Worm (Caenorhabditis elegans): Measurements from ENCODE around the gene Y41D4B.11.
"Not testable (repeated sequence)": the region's sequence is repeated elsewhere in the genome, so short reads cannot be mapped to it uniquely, and the experiment has no call there.

DNA sequence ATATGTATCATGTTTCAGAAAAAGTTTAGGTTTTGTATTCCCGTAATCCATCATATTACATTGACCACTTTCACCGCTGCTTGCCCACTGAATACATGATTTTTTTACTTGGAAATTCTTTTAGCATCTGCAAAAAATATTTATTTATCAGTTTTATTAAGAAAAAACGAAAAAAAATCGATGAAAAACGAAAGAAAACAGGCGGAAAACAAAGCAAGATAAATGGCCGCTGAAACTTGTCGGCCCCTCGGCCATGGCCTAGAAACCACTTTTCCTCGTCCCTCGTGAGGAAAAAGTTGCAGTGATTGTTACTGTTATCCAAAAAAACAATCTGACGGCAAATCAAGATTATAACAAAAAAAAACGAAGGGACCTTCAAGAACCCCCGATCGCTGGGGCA, 4.5 kb downstream of the Y41D4B.11 start, which contains the start of gene dsl-3:
- TF ChIP-seq mdl-1 (tag; optimal IDR thresholded peaks at IDR 0.05); egl-27 (tag; optimal IDR thresholded peaks at IDR 0.05); ama-1 (optimal IDR thresholded peaks at IDR 0.05); aly-2 (tag; optimal IDR thresholded peaks at IDR 0.05); ztf-11 (tag; optimal IDR thresholded peaks at IDR 0.05); fos-1 (tag; optimal IDR thresholded peaks at IDR 0.05); dmd-9 (GFP tag; IDR thresholded peaks at IDR 0.05); mxl-3 (GFP tag; optimal IDR thresholded peaks at IDR 0.05); tag-97 (GFP tag; IDR thresholded peaks at IDR 0.05); lir-3 (tag; optimal IDR thresholded peaks at IDR 0.05); ZK546.5 (tag; optimal IDR thresholded peaks at IDR 0.05); gei-8 (GFP tag; optimal IDR thresholded peaks at IDR 0.05): not testable (repeated sequence)

Data from whole organism, L4 larva.